Fruit fly (Drosophila melanogaster): ENCODE measurements around the gene Prosbeta6.

Gene Prosbeta6

DNA sequence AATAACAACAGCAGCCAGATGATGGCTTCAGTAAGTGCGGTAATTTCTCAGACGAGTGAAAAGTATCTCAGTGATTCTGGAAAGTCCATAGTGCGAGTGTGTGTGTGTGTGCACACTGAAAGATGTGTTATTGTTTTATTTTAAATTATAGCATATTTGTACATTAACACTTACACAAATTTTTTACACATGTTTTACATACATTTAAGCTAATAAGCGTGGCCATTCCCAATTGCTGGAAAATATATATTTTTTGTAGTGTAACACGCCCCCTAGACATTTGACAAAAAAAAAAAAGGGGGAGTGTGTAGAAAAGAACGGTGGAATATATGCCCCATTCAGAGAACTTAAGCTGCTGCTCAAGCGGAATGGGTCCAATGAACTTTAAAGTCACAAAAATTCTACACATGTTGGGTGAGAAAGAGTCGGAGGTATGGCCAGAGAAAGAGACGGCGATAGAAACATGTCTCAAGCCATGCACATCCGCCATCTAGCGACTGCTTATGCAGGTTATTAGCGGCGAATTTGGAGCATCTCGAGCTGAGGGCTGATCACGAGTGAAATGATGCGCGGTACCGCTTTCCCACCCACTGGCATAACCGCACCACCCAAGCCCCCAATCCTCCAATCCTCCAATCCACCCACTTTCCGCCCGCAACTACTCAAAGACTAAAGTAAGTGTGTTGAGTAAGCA, 21.8 kb upstream of the Prosbeta6 start:
- no peak for TF ChIP-seq sv (GFP tag; optimal IDR thresholded peaks at IDR 0.05)
- TF ChIP-seq Hnf4 (GFP tag; optimal IDR thresholded peaks at IDR 0.05): no peak
- TF ChIP-seq br (GFP tag; optimal IDR thresholded peaks at IDR 0.05): no peak
- no peak for TF ChIP-seq CG9705 (GFP tag; optimal IDR thresholded peaks at IDR 0.05)

DNA sequence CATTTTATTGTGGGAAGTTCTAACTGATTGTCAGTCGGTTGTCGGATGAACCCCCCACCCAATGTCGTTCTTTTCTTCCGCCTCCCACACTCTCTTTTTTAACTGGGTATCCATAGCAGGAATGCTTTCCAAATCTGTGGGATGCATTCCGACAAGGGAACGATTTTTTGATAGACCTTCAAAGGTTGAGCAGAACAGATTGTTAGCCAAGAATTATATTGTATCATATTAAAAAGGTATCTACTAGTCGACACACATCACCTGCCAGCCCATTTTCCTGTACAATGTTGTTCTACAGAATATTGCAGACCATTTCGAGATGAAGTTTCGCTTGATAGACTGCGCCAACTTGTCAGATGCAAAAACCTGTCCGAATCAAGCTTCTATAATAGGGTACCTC, 19.6 kb upstream of the Prosbeta6 start:
- TF ChIP-seq psq (GFP tag; optimal IDR thresholded peaks at IDR 0.05) (no peak), Jra (GFP tag; optimal IDR thresholded peaks at IDR 0.05) (no peak), usp (GFP tag; optimal IDR thresholded peaks at IDR 0.05) (no peak), lola (GFP tag; optimal IDR thresholded peaks at IDR 0.05) (no peak), Rel (GFP tag; optimal IDR thresholded peaks at IDR 0.05) (no peak), Rel (tag; optimal IDR thresholded peaks at IDR 0.05) (no peak), sage (GFP tag; optimal IDR thresholded peaks at IDR 0.05) (no peak), GATAd (GFP tag; optimal IDR thresholded peaks at IDR 0.05) (no peak), pan (optimal IDR thresholded peaks at IDR 0.05) (no peak), ey (GFP tag; optimal IDR thresholded peaks at IDR 0.05) (no peak), dl (GFP tag; optimal IDR thresholded peaks at IDR 0.05; ENCODE audit: insufficient read depth in 1 of 2, partially characterized antibody in 2 of 2) (no peak), Sp1 (GFP tag; optimal IDR thresholded peaks at IDR 0.05) (no peak), woc (GFP tag; optimal IDR thresholded peaks at IDR 0.05) (no peak), Mio (GFP tag; optimal IDR thresholded peaks at IDR 0.05) (no peak), dsf (GFP tag; optimal IDR thresholded peaks at IDR 0.05; ENCODE audit: borderline replicate concordance) (no peak), rgr (GFP tag; optimal IDR thresholded peaks at IDR 0.05) (no peak), CG9705 (GFP tag; optimal IDR thresholded peaks at IDR 0.05) (no peak), Myc (optimal IDR thresholded peaks at IDR 0.05) (no peak), Vsx2 (GFP tag; optimal IDR thresholded peaks at IDR 0.05; ENCODE audit: partially characterized antibody) (no peak), tai (GFP tag; optimal IDR thresholded peaks at IDR 0.05) (no peak)

DNA sequence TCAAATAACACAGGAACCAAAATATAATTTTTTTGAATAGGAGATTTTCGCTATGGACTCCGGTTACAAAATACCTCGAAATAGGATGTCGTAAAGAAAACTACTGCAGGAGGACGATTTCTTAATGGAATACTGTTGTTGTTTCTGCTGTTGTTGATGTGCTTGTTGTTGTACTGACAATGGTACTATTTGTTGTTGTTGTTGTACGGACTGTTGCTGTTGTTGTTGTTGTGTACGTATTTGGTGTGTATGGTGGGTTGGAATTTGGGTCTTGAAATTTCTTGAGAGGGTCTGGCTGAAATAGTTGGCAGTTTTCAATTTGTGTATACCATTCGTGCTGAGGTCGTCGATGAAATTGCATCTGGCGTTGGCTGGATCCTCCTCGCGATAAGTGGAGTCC, 16.0 kb upstream of the Prosbeta6 start:
- TF ChIP-seq Myc (optimal IDR thresholded peaks at IDR 0.05) (no peak), pan (optimal IDR thresholded peaks at IDR 0.05) (no peak), Vsx2 (GFP tag; optimal IDR thresholded peaks at IDR 0.05; ENCODE audit: partially characterized antibody) (no peak), h (GFP tag; optimal IDR thresholded peaks at IDR 0.05) (no peak)

DNA sequence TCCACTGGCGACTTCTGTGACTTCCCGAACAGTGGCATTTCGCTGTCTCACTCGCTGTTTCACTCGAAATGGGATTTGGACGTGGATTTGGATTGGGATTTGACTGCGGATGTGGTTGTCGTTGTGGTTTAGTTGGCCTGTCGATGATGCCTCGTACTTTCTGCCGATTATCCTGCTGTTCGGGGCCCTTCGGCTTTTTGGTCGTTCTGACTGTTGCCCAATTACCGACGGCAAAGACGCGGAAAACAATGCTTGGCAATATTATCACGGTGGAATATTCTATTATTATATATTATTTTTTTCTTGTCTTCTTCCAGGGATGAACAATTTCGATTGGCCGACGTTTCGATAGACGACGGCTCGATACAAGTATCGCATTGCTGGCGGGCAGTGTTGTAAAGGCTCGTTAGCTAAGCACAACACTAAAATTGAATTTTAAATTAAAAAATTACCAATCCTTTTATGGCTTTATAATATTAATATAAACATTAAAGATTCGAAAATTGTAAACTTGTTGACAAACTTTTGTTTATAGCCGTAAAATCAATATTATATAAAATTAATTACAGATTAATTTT, 5.0 kb upstream of the Prosbeta6 start, which contains the start of gene Mo25:
Mo25 (minus strand) TSS at position 341 of the 578 bp plus-strand sequence.
- TF ChIP-seq Myc (optimal IDR thresholded peaks at IDR 0.05) (peak; percentile 0), CrebA (GFP tag; optimal IDR thresholded peaks at IDR 0.05; ENCODE audit: borderline replicate concordance) (no peak), brk (GFP tag; optimal IDR thresholded peaks at IDR 0.05) (peak; percentile 75), Jra (GFP tag; optimal IDR thresholded peaks at IDR 0.05) (peak; percentile 24), Hr78 (GFP tag; optimal IDR thresholded peaks at IDR 0.05) (no peak), rgr (GFP tag; optimal IDR thresholded peaks at IDR 0.05) (peak; percentile 73), HLH106 (tag; optimal IDR thresholded peaks at IDR 0.05) (peak; percentile 51), fru (GFP tag; optimal IDR thresholded peaks at IDR 0.05) (peak; percentile 57), Hnf4 (GFP tag; optimal IDR thresholded peaks at IDR 0.05) (peak; percentile 74), Sp1 (GFP tag; optimal IDR thresholded peaks at IDR 0.05) (peak; percentile 52), GATAd (GFP tag; optimal IDR thresholded peaks at IDR 0.05) (no peak), ey (GFP tag; optimal IDR thresholded peaks at IDR 0.05) (peak; percentile 25), CG32264 (GFP tag; optimal IDR thresholded peaks at IDR 0.05) (no peak), CG9705 (GFP tag; optimal IDR thresholded peaks at IDR 0.05) (peak; percentile 18), sv (GFP tag; optimal IDR thresholded peaks at IDR 0.05) (no peak), OdsH (GFP tag; optimal IDR thresholded peaks at IDR 0.05) (peak; percentile 42), Mio (GFP tag; optimal IDR thresholded peaks at IDR 0.05) (no peak), Rel (GFP tag; optimal IDR thresholded peaks at IDR 0.05) (peak; percentile 15), Rel (tag; optimal IDR thresholded peaks at IDR 0.05) (peak; percentile 44), N (GFP tag; optimal IDR thresholded peaks at IDR 0.05) (no peak), usp (GFP tag; optimal IDR thresholded peaks at IDR 0.05) (no peak), foxo (GFP tag; optimal IDR thresholded peaks at IDR 0.05) (peak in 1 of 2 experiments; percentile 68), jim (GFP tag; optimal IDR thresholded peaks at IDR 0.05) (no peak), dsf (GFP tag; optimal IDR thresholded peaks at IDR 0.05; ENCODE audit: borderline replicate concordance) (peak; percentile 48), pan (optimal IDR thresholded peaks at IDR 0.05) (no peak), tai (GFP tag; optimal IDR thresholded peaks at IDR 0.05) (no peak), Hr83 (GFP tag; optimal IDR thresholded peaks at IDR 0.05; ENCODE audit: poor library complexity, severe bottlenecking) (peak; percentile 81), Abd-B (GFP tag; optimal IDR thresholded peaks at IDR 0.05) (no peak), Dfd (GFP tag; optimal IDR thresholded peaks at IDR 0.05) (no peak), Vsx2 (GFP tag; optimal IDR thresholded peaks at IDR 0.05; ENCODE audit: partially characterized antibody) (no peak), Dif (GFP tag; optimal IDR thresholded peaks at IDR 0.05; ENCODE audit: partially characterized antibody) (no peak), lola (GFP tag; optimal IDR thresholded peaks at IDR 0.05) (no peak), sage (GFP tag; optimal IDR thresholded peaks at IDR 0.05) (peak; percentile 83), woc (GFP tag; optimal IDR thresholded peaks at IDR 0.05) (no peak), br (GFP tag; optimal IDR thresholded peaks at IDR 0.05) (peak; percentile 47), h (GFP tag; optimal IDR thresholded peaks at IDR 0.05) (peak; percentile 67), dl (GFP tag; optimal IDR thresholded peaks at IDR 0.05; ENCODE audit: insufficient read depth in 1 of 2, partially characterized antibody in 2 of 2) (no peak), dmrt93B (GFP tag; optimal IDR thresholded peaks at IDR 0.05) (peak; percentile 8), psq (GFP tag; optimal IDR thresholded peaks at IDR 0.05) (peak; percentile 53)

Data from whole organism, wandering third instar larva.